Fruit fly (Drosophila melanogaster) whole organism, prepupa: ENCODE results near the gene CG32267.
A peak's percentile ranks its signal among the peaks of the same experiment; 100 is the strongest.

Source experiments
- CG10669 ChIP-seq: fragments of 200-800 bp; sonication (Bioruptor generic); optimal IDR thresholded peaks from 3 replicates; lab custom pipeline; 2018; ENCODE audit warnings: missing biosample characterization, mild to moderate bottlenecking, missing genetic modification characterization, moderate library complexity
- CG11762 ChIP-seq: fragments of 200-800 bp; sonication (Bioruptor generic); optimal IDR thresholded peaks from 3 replicates; lab custom pipeline; 2016; ENCODE audit warnings: missing biosample characterization, missing genetic modification characterization; ENCODE audit not compliant: insufficient read depth
- CG15336 ChIP-seq: fragments of 200-800 bp; sonication (Bioruptor generic); IDR thresholded peaks from 2 replicates; pipeline ENCODE4 v1.3.6; 2022; ENCODE audit warnings: missing biosample characterization, missing genetic modification characterization
- CG1621 ChIP-seq: fragments of 200-800 bp; sonication (Bioruptor generic); optimal IDR thresholded peaks from 3 replicates; lab custom pipeline; 2018; ENCODE audit warnings: missing biosample characterization, mild to moderate bottlenecking, missing genetic modification characterization
- CG16779 ChIP-seq: fragments of 200-800 bp; sonication (Bioruptor generic); optimal IDR thresholded peaks from 3 replicates; lab custom pipeline; 2017; ENCODE audit warnings: missing biosample characterization, mild to moderate bottlenecking, missing genetic modification characterization
- CG3032 ChIP-seq: fragments of 200-800 bp; optimal IDR thresholded peaks from 2 replicates; lab custom pipeline; 2019; ENCODE audit warnings: missing biosample characterization, mild to moderate bottlenecking, missing genetic modification characterization, moderate library complexity
- CG31627 ChIP-seq: fragments of 200-800 bp; sonication (Bioruptor generic); optimal IDR thresholded peaks from 3 replicates; lab custom pipeline; 2016; ENCODE audit warnings: missing biosample characterization, missing genetic modification characterization
- CG32006 ChIP-seq: fragments of 200-800 bp; sonication (Bioruptor generic); optimal IDR thresholded peaks from 3 replicates; lab custom pipeline; 2017; ENCODE audit warnings: missing biosample characterization, mild to moderate bottlenecking, missing genetic modification characterization
- CG34406 ChIP-seq: fragments of 200-800 bp; sonication (Bioruptor generic); optimal IDR thresholded peaks from 3 replicates; lab custom pipeline; 2016; ENCODE audit warnings: missing biosample characterization, missing genetic modification characterization
- CG3919 ChIP-seq: fragments of 200-800 bp; sonication (Bioruptor generic); optimal IDR thresholded peaks from 3 replicates; lab custom pipeline; 2016; ENCODE audit warnings: missing biosample characterization, missing genetic modification characterization
- CG4318 ChIP-seq: fragments of 200-800 bp; sonication (Bioruptor generic); optimal IDR thresholded peaks from 3 replicates; lab custom pipeline; 2017; ENCODE audit warnings: missing biosample characterization, mild to moderate bottlenecking, missing genetic modification characterization
- CG6792 ChIP-seq: fragments of 200-800 bp; sonication (Bioruptor generic); optimal IDR thresholded peaks from 3 replicates; lab custom pipeline; 2016; ENCODE audit warnings: missing biosample characterization, missing genetic modification characterization
- CG6808 ChIP-seq: fragments of 200-800 bp; sonication (Bioruptor generic); optimal IDR thresholded peaks from 3 replicates; lab custom pipeline; 2017; ENCODE audit warnings: missing biosample characterization, missing genetic modification characterization, mild to moderate bottlenecking, moderate library complexity, missing genetic modification reagents
- CG6854 ChIP-seq: fragments of 200-800 bp; sonication (Bioruptor generic); optimal IDR thresholded peaks from 2 replicates; lab custom pipeline; 2017; ENCODE audit warnings: missing biosample characterization, mild to moderate bottlenecking, missing genetic modification characterization
- CG7368 ChIP-seq: fragments of 200-800 bp; sonication (Bioruptor generic); optimal IDR thresholded peaks from 3 replicates; lab custom pipeline; 2016; ENCODE audit warnings: missing biosample characterization, missing genetic modification characterization
- CG8319 ChIP-seq: fragments of 200-800 bp; sonication (Bioruptor generic); optimal IDR thresholded peaks from 3 replicates; lab custom pipeline; 2016; ENCODE audit warnings: missing biosample characterization, missing genetic modification characterization
- CG8632 ChIP-seq: fragments of 200-800 bp; sonication (Bioruptor generic); optimal IDR thresholded peaks from 3 replicates; lab custom pipeline; 2016; ENCODE audit warnings: missing biosample characterization, missing genetic modification characterization
- CG9139 ChIP-seq: fragments of 200-800 bp; sonication (Bioruptor generic); optimal IDR thresholded peaks from 3 replicates; lab custom pipeline; 2017; ENCODE audit warnings: missing biosample characterization, mild to moderate bottlenecking, missing genetic modification characterization
- Eip75B ChIP-seq: fragments of 200-800 bp; sonication (Bioruptor generic); optimal IDR thresholded peaks from 3 replicates; lab custom pipeline; 2016; ENCODE audit warnings: missing biosample characterization, missing genetic modification characterization
- Eip78C ChIP-seq: fragments of 200-800 bp; sonication (Bioruptor generic); peaks from one replicate; lab custom pipeline; 2016; ENCODE audit warnings: missing biosample characterization, missing genetic modification characterization
- Eip93F ChIP-seq: fragments of 200-800 bp; sonication (Bioruptor generic); optimal IDR thresholded peaks from 2 replicates; lab custom pipeline; 2016; ENCODE audit warnings: missing biosample characterization, mild to moderate bottlenecking, missing genetic modification characterization
- Ets21C ChIP-seq: fragments of 200-800 bp; sonication (Bioruptor generic); optimal IDR thresholded peaks from 3 replicates; lab custom pipeline; 2016; ENCODE audit warnings: missing biosample characterization, missing genetic modification characterization
- Ets96B ChIP-seq: fragments of 200-800 bp; optimal IDR thresholded peaks from 2 replicates; lab custom pipeline; 2019; ENCODE audit warnings: missing biosample characterization, mild to moderate bottlenecking, missing genetic modification characterization, moderate library complexity
- Hr38 ChIP-seq: sonication (Bioruptor generic); optimal IDR thresholded peaks from 2 replicates; lab custom pipeline; 2016; ENCODE audit warnings: missing biosample characterization, missing genetic modification characterization
- Hr39 ChIP-seq: fragments of 200-800 bp; sonication (Bioruptor generic); optimal IDR thresholded peaks from 2 replicates; lab custom pipeline; 2016; ENCODE audit warnings: missing biosample characterization, missing genetic modification characterization
- Hr4 ChIP-seq: fragments of 200-800 bp; sonication (Bioruptor generic); optimal IDR thresholded peaks from 3 replicates; lab custom pipeline; 2016; ENCODE audit warnings: missing biosample characterization, missing genetic modification characterization
- Lpt ChIP-seq: fragments of 200-800 bp; sonication (Bioruptor generic); optimal IDR thresholded peaks from 3 replicates; lab custom pipeline; 2016; ENCODE audit warnings: missing biosample characterization, missing genetic modification characterization
- Met ChIP-seq: fragments of 200-800 bp; sonication (Bioruptor generic); optimal IDR thresholded peaks from 3 replicates; lab custom pipeline; 2016; ENCODE audit warnings: missing biosample characterization, missing genetic modification characterization
- OdsH ChIP-seq: fragments of 200-800 bp; sonication (Bioruptor generic); optimal IDR thresholded peaks from 3 replicates; lab custom pipeline; 2016; ENCODE audit warnings: missing biosample characterization, missing genetic modification characterization
- Smox ChIP-seq: fragments of 200-800 bp; sonication (Bioruptor generic); optimal IDR thresholded peaks from 3 replicates; lab custom pipeline; 2016; ENCODE audit warnings: missing biosample characterization, missing genetic modification characterization
- Sox102F ChIP-seq: fragments of 200-800 bp; sonication (Bioruptor generic); optimal IDR thresholded peaks from 2 replicates; lab custom pipeline; 2016; ENCODE audit warnings: missing biosample characterization, mild to moderate bottlenecking, missing genetic modification characterization
- Sox14 ChIP-seq: fragments of 200-800 bp; sonication (Bioruptor generic); optimal IDR thresholded peaks from 3 replicates; lab custom pipeline; 2016; ENCODE audit warnings: missing biosample characterization, missing genetic modification characterization
- achi ChIP-seq: fragments of 200-800 bp; sonication (Bioruptor generic); optimal IDR thresholded peaks from 3 replicates; lab custom pipeline; 2016; ENCODE audit warnings: missing biosample characterization, missing genetic modification characterization
- acj6 ChIP-seq: fragments of 200-800 bp; sonication (Bioruptor generic); optimal IDR thresholded peaks from 3 replicates; lab custom pipeline; 2016; ENCODE audit warnings: missing biosample characterization, missing genetic modification characterization
- cyc ChIP-seq: fragments of 200-800 bp; sonication (Bioruptor generic); optimal IDR thresholded peaks from 3 replicates; lab custom pipeline; 2016; ENCODE audit warnings: missing biosample characterization, missing genetic modification characterization
- dsx ChIP-seq: fragments of 200-800 bp; optimal IDR thresholded peaks from 3 replicates; lab custom pipeline; 2019; ENCODE audit warnings: missing biosample characterization, mild to moderate bottlenecking, missing genetic modification characterization, moderate library complexity; ENCODE audit not compliant: poor library complexity, severe bottlenecking
- eg ChIP-seq: fragments of 200-800 bp; sonication (Bioruptor generic); IDR thresholded peaks from 3 replicates; pipeline ENCODE4 v1.3.6; 2022; ENCODE audit warnings: missing biosample characterization, missing genetic modification characterization
- esn ChIP-seq: fragments of 200-800 bp; sonication (Bioruptor generic); optimal IDR thresholded peaks from 2 replicates; lab custom pipeline; 2016; ENCODE audit warnings: missing biosample characterization, mild to moderate bottlenecking, missing genetic modification characterization, moderate library complexity
- fd85E ChIP-seq: fragments of 200-800 bp; sonication (Bioruptor generic); optimal IDR thresholded peaks from 3 replicates; lab custom pipeline; 2016; ENCODE audit warnings: missing biosample characterization, missing genetic modification characterization
- fkh ChIP-seq: fragments of 200-800 bp; sonication (Bioruptor generic); optimal IDR thresholded peaks from 3 replicates; lab custom pipeline; 2017; ENCODE audit warnings: missing biosample characterization, mild to moderate bottlenecking, missing genetic modification characterization, moderate library complexity
- net ChIP-seq: fragments of 200-800 bp; sonication (Bioruptor generic); optimal IDR thresholded peaks from 3 replicates; lab custom pipeline; 2016; ENCODE audit warnings: missing biosample characterization, missing genetic modification characterization
- pdm3 ChIP-seq: fragments of 200-800 bp; sonication (Bioruptor generic); optimal IDR thresholded peaks from 3 replicates; lab custom pipeline; 2016; ENCODE audit warnings: missing biosample characterization, missing genetic modification characterization
- salr ChIP-seq, 2 experiments: fragments of 200-800 bp; sonication (Bioruptor generic); optimal IDR thresholded peaks; 3 replicates each; lab custom pipeline; 2016 to 2018; ENCODE audit warnings: missing biosample characterization in 2 of 2, missing genetic modification characterization in 2 of 2, mild to moderate bottlenecking in 1 of 2
- spab ChIP-seq: fragments of 200-800 bp; sonication (Bioruptor generic); optimal IDR thresholded peaks from 2 replicates; lab custom pipeline; 2017; ENCODE audit warnings: missing biosample characterization, mild to moderate bottlenecking, missing genetic modification characterization, missing genetic modification reagents
- ss ChIP-seq, 2 experiments: fragments of 200-800 bp; sonication (Bioruptor generic); optimal IDR thresholded peaks; 2 replicates in 1 of 2; 3 replicates in 1 of 2; lab custom pipeline; 2017 to 2018; ENCODE audit warnings: mild to moderate bottlenecking in 2 of 2, missing biosample characterization in 2 of 2, missing genetic modification characterization in 2 of 2, moderate library complexity in 1 of 2
- vri ChIP-seq: fragments of 200-800 bp; sonication (Bioruptor generic); optimal IDR thresholded peaks from 3 replicates; lab custom pipeline; 2016; ENCODE audit warnings: missing biosample characterization, mild to moderate bottlenecking, missing genetic modification characterization

The CG32267 gene

DNA sequence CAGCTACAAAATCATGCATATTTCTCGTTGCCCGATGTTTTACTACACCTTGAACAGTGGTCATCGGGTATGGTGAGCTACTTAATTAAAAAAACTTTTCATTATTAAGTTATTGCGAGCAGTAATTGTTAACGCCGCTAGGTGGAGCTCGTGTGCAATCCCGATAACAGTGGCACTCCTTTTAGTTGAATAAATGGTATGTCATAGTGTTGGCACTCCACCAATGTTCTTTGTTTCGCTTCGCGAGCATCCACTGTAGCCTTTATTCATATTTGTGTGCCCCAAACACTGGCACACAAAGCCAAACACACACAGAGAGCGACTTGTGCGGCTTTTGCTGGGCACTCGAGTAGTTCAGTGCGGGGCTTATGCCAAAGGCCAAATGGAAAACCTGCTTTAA, 46.0 kb upstream of the CG32267 start (continued):
- TF ChIP-seq Eip78C (peak; percentile 97), spab (GFP tag; lab: Kevin White, UChicago) (peak; percentile 78), net (peak; percentile 89), Lpt (GFP tag; lab: Kevin White, UChicago) (peak; percentile 79), CG8632 (GFP tag; lab: Kevin White, UChicago) (peak; percentile 88), CG7368 (GFP tag; lab: Kevin White, UChicago) (peak; percentile 84), Sox102F (GFP tag; lab: Kevin White, UChicago) (peak; percentile 94), esn (peak; percentile 95)

DNA sequence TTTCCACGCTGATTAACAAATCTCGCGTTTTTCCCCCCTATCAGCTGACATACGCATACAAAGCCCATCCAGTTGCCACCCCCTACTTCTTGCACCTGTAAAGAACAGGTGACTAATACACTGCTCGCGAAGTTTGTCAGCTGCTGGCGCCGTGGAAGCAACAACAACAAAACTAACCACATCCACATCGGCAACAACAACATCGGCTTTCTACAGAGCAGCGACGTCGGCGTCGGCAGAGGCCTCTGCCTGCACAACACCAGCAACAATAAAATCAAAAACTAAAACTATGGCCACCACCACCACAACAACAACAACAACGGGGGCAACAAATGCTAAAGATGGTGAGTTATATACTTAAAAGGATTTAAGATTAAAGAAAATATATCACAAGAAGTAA, 44.6 kb upstream of the CG32267 start:
- TF ChIP-seq CG4318 (no peak), cyc (GFP tag; lab: Kevin White, UChicago) (no peak)

DNA sequence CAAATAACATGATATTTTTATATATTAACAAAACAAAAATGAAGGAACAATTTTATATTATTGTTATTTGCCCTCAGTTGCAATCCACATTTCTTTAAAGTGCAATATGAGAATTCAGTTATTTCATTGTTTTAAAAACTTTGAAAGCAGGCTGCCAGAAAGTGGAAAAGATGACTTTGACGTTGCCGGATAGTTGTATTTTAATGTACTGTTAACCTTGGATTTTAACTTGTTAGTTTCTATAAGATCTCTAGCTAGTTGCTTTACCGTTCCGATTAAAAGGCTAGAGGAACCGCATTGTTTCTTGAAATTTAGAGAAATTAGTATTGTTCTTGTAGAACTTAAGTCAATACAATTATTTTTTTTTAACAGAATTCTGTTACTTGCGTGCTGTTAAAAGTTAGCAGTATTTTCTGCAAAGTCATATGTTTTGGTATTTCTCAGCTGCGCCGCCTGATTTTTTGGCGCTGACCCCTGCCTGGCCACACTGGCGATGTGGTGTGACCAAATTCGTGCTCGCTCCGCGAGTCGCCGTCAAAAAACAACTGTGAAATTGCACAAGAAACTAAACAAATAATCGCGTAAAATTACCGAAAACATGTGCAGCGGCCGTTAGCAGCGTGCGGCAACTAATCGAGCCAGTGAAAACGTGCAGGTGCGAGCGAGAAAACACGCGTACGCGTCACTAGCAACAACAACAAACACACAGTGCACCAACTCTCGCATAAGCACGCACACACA, 43.5 kb upstream of the CG32267 start, which contains the start of gene Eip63E:
Gene Eip63E, plus strand, starts transcription at position 472 of the 741 bp plus-strand sequence.
- TF ChIP-seq Sox14 (peak; percentile 25), fd85E (GFP tag; lab: Kevin White, UChicago) (no peak), spab (GFP tag; lab: Kevin White, UChicago) (peak; percentile 18), acj6 (GFP tag; lab: Kevin White, UChicago) (no peak), Hr38 (no peak), Ets96B (tag; lab: Kevin White, UChicago) (peak; percentile 13), CG6808 (GFP tag; lab: Kevin White, UChicago) (peak; percentile 69), CG31627 (GFP tag; lab: Kevin White, UChicago) (no peak), salr (GFP tag; optimal IDR thresholded peaks at IDR 0.05; lab: Kevin White, UChicago) (no peak), Hr39 (no peak), OdsH (no peak), CG8319 (GFP tag; lab: Kevin White, UChicago) (no peak), CG3919 (peak; percentile 45), ss (GFP tag; optimal IDR thresholded peaks at IDR 0.05; lab: Kevin White, UChicago) (peak; percentile 53 to 57), CG16779 (tag; lab: Kevin White, UChicago) (peak; percentile 18), CG8632 (GFP tag; lab: Kevin White, UChicago) (no peak), CG1621 (tag; lab: Kevin White, UChicago) (no peak), esn (no peak), CG6854 (peak; percentile 81), Sox102F (GFP tag; lab: Kevin White, UChicago) (no peak), CG15336 (GFP tag; lab: Robert Waterston, UW) (0 out of 2 replicates have a peak, but pooled peaks have one; percentile 30), CG10669 (GFP tag; lab: Kevin White, UChicago) (peak; percentile 6), Ets21C (GFP tag; lab: Kevin White, UChicago) (no peak), CG34406 (no peak), Eip75B (GFP tag; lab: Kevin White, UChicago) (no peak), eg (GFP tag; lab: Robert Waterston, UW) (0 out of 3 replicates have a peak, but pooled peaks have one; percentile 38), Hr4 (GFP tag; lab: Kevin White, UChicago) (no peak), dsx (GFP tag; lab: Kevin White, UChicago) (peak; percentile 35), Lpt (GFP tag; lab: Kevin White, UChicago) (no peak), fkh (GFP tag; lab: Kevin White, UChicago) (peak; percentile 76), CG6792 (GFP tag; lab: Kevin White, UChicago) (no peak), vri (peak; percentile 23), CG3032 (tag; lab: Kevin White, UChicago) (peak; percentile 22), CG9139 (GFP tag; lab: Kevin White, UChicago) (peak; percentile 26), Met (GFP tag; lab: Kevin White, UChicago) (no peak), Eip93F (no peak), pdm3 (GFP tag; lab: Kevin White, UChicago) (no peak), CG4318 (no peak), CG32006 (no peak), Smox (GFP tag; lab: Kevin White, UChicago) (no peak), CG11762 (GFP tag; lab: Kevin White, UChicago) (no peak), achi (GFP tag; lab: Kevin White, UChicago) (peak; percentile 1)
